Worm (Caenorhabditis elegans) whole organism, L4 larva: ENCODE results near the gene acc-1.
A peak's percentile ranks its signal among the peaks of the same experiment; 100 is the strongest.

Source experiments
- F26F4.8 ChIP-seq: fragments of 200-800 bp; sonication (Bioruptor generic); conservative IDR thresholded peaks from 2 replicates; pipeline ENCODE4 v1.3.6; 2022; ENCODE audit warnings: missing genetic modification characterization, missing compliant biosample characterization
- F44E2.7 ChIP-seq: fragments of 200-800 bp; sonication (Bioruptor generic); IDR thresholded peaks from 2 replicates; pipeline ENCODE4 v2.1.2; 2022; ENCODE audit warnings: missing genetic modification characterization, missing compliant biosample characterization
- Y48G9A.11 ChIP-seq: fragments of 200-800 bp; sonication (Bioruptor generic); IDR thresholded peaks from 2 replicates; pipeline ENCODE4 v1.3.6; 2022; ENCODE audit warnings: missing genetic modification reagents, missing genetic modification characterization, missing compliant biosample characterization
- ZK546.5 ChIP-seq, 2 experiments: sonication (generic microtip); optimal IDR thresholded peaks; 2 replicates each; lab custom pipeline; 2017; ENCODE audit warnings: missing biosample characterization in 2 of 2, missing genetic modification characterization in 2 of 2
- aly-2 ChIP-seq: sonication (generic microtip); optimal IDR thresholded peaks from 2 replicates; lab custom pipeline; 2018; ENCODE audit warnings: missing biosample characterization, missing genetic modification characterization
- ama-1 ChIP-seq: fragments of 150-350 bp; optimal IDR thresholded peaks from 2 replicates; lab custom pipeline; 2014; ENCODE audit warnings: inconsistent platforms, mixed read lengths
- ceh-20 ChIP-seq: fragments of 200-800 bp; sonication (Bioruptor generic); IDR thresholded peaks from 2 replicates; pipeline ENCODE4 v1.3.6; 2022; ENCODE audit warnings: missing genetic modification reagents, missing genetic modification characterization, missing compliant biosample characterization
- daf-8 ChIP-seq: fragments of 200-800 bp; sonication (Bioruptor generic); IDR thresholded peaks from 2 replicates; pipeline ENCODE4 v1.3.6; 2022; ENCODE audit warnings: missing genetic modification characterization, missing compliant biosample characterization
- dmd-8 ChIP-seq: fragments of 200-800 bp; sonication (Bioruptor generic); IDR thresholded peaks from 2 replicates; pipeline ENCODE4 v1.3.6; 2022; ENCODE audit warnings: missing genetic modification characterization, missing compliant biosample characterization
- duxl-1 ChIP-seq: sonication (generic microtip); optimal IDR thresholded peaks from 2 replicates; lab custom pipeline; 2016; ENCODE audit warnings: mild to moderate bottlenecking, missing genetic modification characterization, moderate library complexity, missing compliant biosample characterization; ENCODE audit not compliant: poor library complexity
- dve-1 ChIP-seq: sonication (generic microtip); optimal IDR thresholded peaks from 2 replicates; lab custom pipeline; 2017; ENCODE audit warnings: antibody characterized with exemption, mild to moderate bottlenecking, missing genetic modification characterization, missing compliant biosample characterization; ENCODE audit not compliant: insufficient read depth
- hif-1 ChIP-seq, 2 experiments: sonication (generic microtip); optimal IDR thresholded peaks; 2 replicates each; lab custom pipeline; 2016 to 2017; ENCODE audit warnings: missing compliant biosample characterization in 2 of 2, missing genetic modification characterization in 2 of 2, missing genetic modification reagents in 2 of 2, missing genotype in 2 of 2, mild to moderate bottlenecking in 1 of 2
- hlh-11 ChIP-seq: fragments of 200-800 bp; sonication (Bioruptor generic); optimal IDR thresholded peaks from 2 replicates; lab custom pipeline; 2018; ENCODE audit warnings: mild to moderate bottlenecking, missing genetic modification characterization, missing compliant biosample characterization
- jun-1 ChIP-seq: fragments of 150-350 bp; optimal IDR thresholded peaks from 2 replicates; lab custom pipeline; 2014; ENCODE audit warnings: missing biosample characterization, missing genetic modification reagents, missing genetic modification characterization
- lin-1 ChIP-seq: fragments of 200-800 bp; sonication (Bioruptor generic); IDR thresholded peaks from 2 replicates; pipeline ENCODE4 v1.3.6; 2022; ENCODE audit warnings: missing genetic modification reagents, missing genetic modification characterization, missing compliant biosample characterization
- lin-29 ChIP-seq: fragments of 200-800 bp; sonication (Bioruptor generic); IDR thresholded peaks from 2 replicates; pipeline ENCODE4 v1.3.6; 2022; ENCODE audit warnings: missing genetic modification reagents, missing genetic modification characterization, missing compliant biosample characterization
- lir-3 ChIP-seq: sonication (generic microtip); optimal IDR thresholded peaks from 2 replicates; lab custom pipeline; 2016; ENCODE audit warnings: mild to moderate bottlenecking, missing genetic modification characterization, missing compliant biosample characterization
- lsy-2 ChIP-seq, 2 experiments: fragments of 150-350 bp in 1 of 2; sonication (generic microtip) in 1 of 2; optimal IDR thresholded peaks; 2 replicates each; lab custom pipeline; 2014 to 2017; ENCODE audit warnings: missing biosample characterization in 2 of 2, missing genetic modification characterization in 2 of 2
- mep-1 ChIP-seq: fragments of 150-350 bp; sonication (generic microtip); optimal IDR thresholded peaks from 3 replicates; lab custom pipeline; 2014; ENCODE audit warnings: missing biosample characterization, missing genetic modification characterization
- mes-2 ChIP-seq: sonication (generic microtip); optimal IDR thresholded peaks from 2 replicates; lab custom pipeline; 2016; ENCODE audit warnings: missing genotype, mild to moderate bottlenecking, missing genetic modification characterization, missing compliant biosample characterization; ENCODE audit not compliant: poor library complexity, severe bottlenecking
- nhr-111 ChIP-seq: fragments of 200-800 bp; sonication (Bioruptor generic); optimal IDR thresholded peaks from 2 replicates; lab custom pipeline; 2018; ENCODE audit warnings: mild to moderate bottlenecking, missing genetic modification characterization, missing compliant biosample characterization
- nhr-42 ChIP-seq: fragments of 200-800 bp; sonication (Bioruptor generic); IDR thresholded peaks from 2 replicates; pipeline ENCODE4 v1.3.6; 2022; ENCODE audit warnings: missing genetic modification characterization, missing compliant biosample characterization
- nhr-48 ChIP-seq: sonication (generic microtip); optimal IDR thresholded peaks from 2 replicates; lab custom pipeline; 2016; ENCODE audit warnings: mild to moderate bottlenecking, missing genetic modification characterization, missing compliant biosample characterization
- nhr-6 ChIP-seq: fragments of 150-350 bp; optimal IDR thresholded peaks from 2 replicates; lab custom pipeline; 2014; ENCODE audit warnings: missing biosample characterization, missing genetic modification characterization
- nhr-76 ChIP-seq: fragments of 150-350 bp; optimal IDR thresholded peaks from 2 replicates; lab custom pipeline; 2014; ENCODE audit warnings: missing biosample characterization, missing genetic modification characterization
- pqm-1 ChIP-seq: sonication (generic microtip); optimal IDR thresholded peaks from 2 replicates; lab custom pipeline; 2017; ENCODE audit warnings: missing biosample characterization, missing genetic modification characterization
- saeg-2 ChIP-seq: fragments of 200-800 bp; sonication (Bioruptor generic); IDR thresholded peaks from 2 replicates; pipeline ENCODE4 v1.3.6; 2022; ENCODE audit warnings: missing genetic modification reagents, missing genetic modification characterization, missing compliant biosample characterization
- sdz-12 ChIP-seq: fragments of 200-800 bp; sonication (Bioruptor generic); optimal IDR thresholded peaks from 2 replicates; lab custom pipeline; 2018; ENCODE audit warnings: mild to moderate bottlenecking, missing genetic modification characterization, missing compliant biosample characterization
- snpc-1.2 ChIP-seq: fragments of 200-800 bp; sonication (Bioruptor generic); IDR thresholded peaks from 2 replicates; pipeline ENCODE4 v1.3.6; 2022; ENCODE audit warnings: missing genetic modification reagents, missing genetic modification characterization, missing compliant biosample characterization
- tag-97 ChIP-seq: fragments of 200-800 bp; sonication (Bioruptor generic); IDR thresholded peaks from 2 replicates; pipeline ENCODE4 v1.3.6; 2022; ENCODE audit warnings: missing genetic modification characterization, missing compliant biosample characterization
- tra-1 ChIP-seq: fragments of 200-800 bp; sonication (Bioruptor generic); IDR thresholded peaks from 2 replicates; pipeline ENCODE4 v1.3.6; 2022; ENCODE audit warnings: missing genetic modification reagents, missing genetic modification characterization, missing compliant biosample characterization
- unc-130 ChIP-seq: sonication (generic microtip); optimal IDR thresholded peaks from 2 replicates; lab custom pipeline; 2016; ENCODE audit warnings: missing genetic modification reagents, missing genetic modification characterization, missing compliant biosample characterization
- unc-62 ChIP-seq, 3 experiments: fragments of 150-350 bp in 1 of 3; sonication (generic microtip); optimal IDR thresholded peaks in 2 of 3; peaks in 1 of 3; 1 replicate in 1 of 3; 2 replicates in 2 of 3; lab custom pipeline; 2014 to 2017; ENCODE audit warnings: missing biosample characterization in 3 of 3, missing genetic modification characterization in 3 of 3, missing genetic modification reagents in 3 of 3, missing genotype in 1 of 3
- zip-11 ChIP-seq: fragments of 200-800 bp; sonication (Bioruptor generic); IDR thresholded peaks from 2 replicates; pipeline ENCODE4 v1.3.6; 2022; ENCODE audit warnings: missing genetic modification characterization, missing compliant biosample characterization

Gene acc-1

DNA sequence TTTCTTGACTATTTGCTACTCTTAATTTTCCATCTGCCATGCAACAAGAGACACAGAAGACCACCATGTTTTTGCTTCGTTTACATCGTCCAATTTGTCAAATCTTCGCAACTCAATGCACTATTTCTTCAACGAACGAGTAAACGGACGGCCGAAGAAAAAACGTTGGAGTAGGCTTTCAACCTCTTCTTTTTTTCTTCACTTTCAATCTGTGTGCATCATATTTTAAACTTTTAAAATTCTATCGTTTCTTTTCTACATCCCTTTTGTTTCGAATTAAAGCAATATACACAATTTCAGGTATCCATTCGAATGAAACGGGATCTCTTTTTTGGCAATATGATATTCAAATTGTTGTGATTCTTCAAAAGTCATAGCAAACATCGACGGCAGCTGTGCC is at the start of gene acc-1:
Gene acc-1, plus strand, starts transcription at position 301 of the 400 bp plus-strand sequence.
- no peak for TF ChIP-seq saeg-2 (GFP tag; lab: Robert Waterston, UW)
- no peak for TF ChIP-seq Y48G9A.11

DNA sequence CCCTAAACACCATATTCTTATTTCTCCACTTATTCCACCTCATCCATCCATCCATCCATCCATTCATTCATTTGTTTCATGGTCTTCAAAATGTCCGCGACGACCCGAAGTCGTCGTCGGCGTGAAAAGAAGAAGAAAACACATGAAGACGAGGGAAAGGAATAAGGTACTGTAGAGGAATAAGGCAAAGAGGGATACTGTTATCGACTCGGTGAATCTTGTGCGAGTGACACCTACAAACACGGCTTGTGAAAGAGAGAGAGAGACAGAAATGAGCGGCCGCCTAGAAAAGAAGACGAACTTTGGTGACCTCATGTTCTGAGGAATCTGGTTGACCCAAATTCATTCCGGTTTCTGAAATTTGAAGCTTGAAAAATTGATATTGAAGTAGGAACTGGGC is 48.8 kb upstream of the acc-1 start:
- TF ChIP-seq ceh-20 (GFP tag; lab: Robert Waterston, UW): no peak
- no peak for TF ChIP-seq nhr-76
- TF ChIP-seq nhr-111 (GFP tag; lab: Kevin White, UChicago): no peak
- no peak for TF ChIP-seq nhr-6 (tag; lab: Kevin White, UChicago)
- no peak for TF ChIP-seq hif-1 (tag; optimal IDR thresholded peaks at IDR 0.05; lab: Kevin White, UChicago)
- TF ChIP-seq mep-1 (tag; lab: Kevin White, UChicago): no peak
- TF ChIP-seq ama-1: no peak
- no peak for TF ChIP-seq pqm-1 (tag; lab: Kevin White, UChicago)

DNA sequence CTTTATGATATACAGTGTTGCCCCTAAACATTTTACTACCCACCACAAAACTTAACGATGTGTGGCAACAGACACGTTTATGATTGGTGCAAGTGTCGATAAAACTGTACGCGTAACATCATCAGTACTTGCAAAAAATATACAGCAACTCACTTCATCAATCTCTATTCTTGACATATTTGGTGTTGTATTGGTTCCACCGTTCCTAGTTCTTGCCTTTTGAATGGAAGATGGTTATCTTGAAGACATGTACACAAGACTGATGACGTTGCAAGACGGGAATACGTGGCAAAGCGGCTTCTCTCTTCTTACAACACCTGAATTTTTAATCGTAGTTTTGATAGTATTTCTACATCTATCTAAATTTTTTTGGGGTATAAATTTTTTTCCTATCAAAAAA is 46.9 kb upstream of the acc-1 start:
- TF ChIP-seq sdz-12 (GFP tag; lab: Kevin White, UChicago) (no peak), F26F4.8 (no peak), nhr-48 (tag; lab: Kevin White, UChicago) (no peak), snpc-1.2 (no peak), unc-130 (GFP tag; lab: Kevin White, UChicago) (no peak), daf-8 (GFP tag; lab: Robert Waterston, UW) (no peak), dmd-8 (no peak), ZK546.5 (tag; optimal IDR thresholded peaks at IDR 0.05; lab: Kevin White, UChicago) (no peak), hlh-11 (tag; lab: Kevin White, UChicago) (no peak), lir-3 (tag; lab: Kevin White, UChicago) (no peak), dve-1 (tag; lab: Kevin White, UChicago) (no peak), lin-29 (GFP tag; lab: Robert Waterston, UW) (no peak)

DNA sequence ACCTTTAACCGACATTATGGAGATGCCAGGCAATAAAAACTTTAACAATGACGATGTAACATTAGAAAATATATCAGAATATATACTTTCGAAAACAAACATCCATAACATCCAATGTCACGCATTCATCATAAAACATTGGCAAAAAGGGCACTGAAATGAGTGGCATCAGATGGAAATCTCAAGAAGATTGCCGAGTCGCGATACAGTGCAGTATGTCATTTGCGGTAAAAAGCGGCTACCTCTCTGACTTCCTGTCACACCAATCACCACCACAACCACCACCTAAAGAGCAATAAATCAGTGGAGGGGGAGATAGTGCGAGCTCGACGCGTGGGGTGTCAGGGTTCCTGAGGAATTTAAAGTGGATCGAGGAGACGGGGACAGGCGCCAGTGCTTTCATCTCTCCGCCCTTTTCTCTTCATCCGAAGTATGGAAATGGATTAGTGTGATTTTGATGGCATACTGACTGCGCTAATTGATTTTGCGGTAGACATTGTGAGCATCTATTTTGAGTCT is 44.7 kb upstream of the acc-1 start:
- peak in 1 of 2 experiments; percentile 44 for TF ChIP-seq unc-62 (GFP tag; optimal IDR thresholded peaks at IDR 0.05 in 1 of 2; lab: Kevin White, UChicago)
- TF ChIP-seq unc-62 (tag; optimal IDR thresholded peaks at IDR 0.05; lab: Kevin White, UChicago): no peak
- TF ChIP-seq F44E2.7 (GFP tag; lab: Robert Waterston, UW): no peak
- TF ChIP-seq tag-97 (GFP tag; lab: Robert Waterston, UW): no peak
- TF ChIP-seq mes-2 (tag; lab: Kevin White, UChicago): no peak
- no peak for TF ChIP-seq zip-11 (GFP tag; lab: Robert Waterston, UW)
- TF ChIP-seq mep-1 (tag; lab: Kevin White, UChicago): no peak

DNA sequence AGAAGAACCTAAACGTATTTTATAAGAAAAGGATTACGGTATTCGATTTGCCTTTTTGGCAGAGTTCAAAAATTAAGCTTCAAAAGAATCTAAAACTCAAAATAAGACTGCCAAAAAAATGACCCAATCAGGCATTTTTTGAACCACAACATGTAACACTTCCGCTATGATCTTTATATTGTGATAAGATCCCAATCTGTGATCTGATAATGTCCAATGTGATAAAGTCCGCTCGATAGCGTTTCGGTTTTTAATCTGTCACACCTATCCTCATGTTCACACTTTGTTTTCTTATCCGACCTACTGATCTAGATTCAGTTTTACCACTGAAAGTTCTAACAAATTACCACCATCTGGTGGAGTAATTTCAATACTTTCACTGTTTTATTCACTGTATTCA is 43.8 kb upstream of the acc-1 start:
- TF ChIP-seq lir-3 (tag; lab: Kevin White, UChicago): no peak
- TF ChIP-seq daf-8 (GFP tag; lab: Robert Waterston, UW): no peak
- TF ChIP-seq nhr-111 (GFP tag; lab: Kevin White, UChicago): no peak
- no peak for TF ChIP-seq nhr-42 (GFP tag; lab: Robert Waterston, UW)

DNA sequence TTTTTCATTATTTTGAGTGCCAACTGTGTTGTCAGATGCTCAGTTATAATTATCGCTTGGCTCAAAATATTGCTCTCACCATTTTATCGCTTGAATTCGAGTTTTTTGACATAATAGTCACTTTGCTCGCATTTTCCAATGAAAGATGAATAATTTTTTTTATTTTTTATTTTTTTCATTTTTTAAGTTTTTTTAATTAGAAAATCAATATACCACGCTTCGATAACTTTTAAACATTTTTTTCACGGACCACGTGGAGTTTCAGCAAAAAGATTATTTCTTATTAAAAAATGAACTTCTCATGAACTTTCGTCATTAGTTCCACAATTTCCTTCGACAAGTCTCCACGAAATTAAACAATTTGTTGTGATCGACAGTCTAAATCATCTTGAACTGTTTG is 43.2 kb upstream of the acc-1 start, which contains the start of gene elt-1:
Gene elt-1, plus strand, starts transcription at position 301 of the 400 bp plus-strand sequence.
- no peak for TF ChIP-seq ZK546.5 (tag; optimal IDR thresholded peaks at IDR 0.05; lab: Kevin White, UChicago)
- TF ChIP-seq lin-29 (GFP tag; lab: Robert Waterston, UW): no peak
- no peak for TF ChIP-seq jun-1 (tag; lab: Kevin White, UChicago)
- no peak for TF ChIP-seq duxl-1
- TF ChIP-seq aly-2: no peak
- no peak for TF ChIP-seq lin-1 (GFP tag; lab: Robert Waterston, UW)
- no peak for TF ChIP-seq nhr-76
- TF ChIP-seq lsy-2 (tag; optimal IDR thresholded peaks at IDR 0.05; lab: Kevin White, UChicago): no peak
- TF ChIP-seq dmd-8: no peak
- TF ChIP-seq tra-1 (GFP tag; lab: Robert Waterston, UW): no peak
- no peak for TF ChIP-seq nhr-111 (GFP tag; lab: Kevin White, UChicago)
- TF ChIP-seq Y48G9A.11: no peak
- no peak for TF ChIP-seq unc-130 (GFP tag; lab: Kevin White, UChicago)
- TF ChIP-seq, all 104 proteins: peak for 0
